Worm (Caenorhabditis elegans): ENCODE results near the gene dylt-3.

dylt-3 gene

DNA sequence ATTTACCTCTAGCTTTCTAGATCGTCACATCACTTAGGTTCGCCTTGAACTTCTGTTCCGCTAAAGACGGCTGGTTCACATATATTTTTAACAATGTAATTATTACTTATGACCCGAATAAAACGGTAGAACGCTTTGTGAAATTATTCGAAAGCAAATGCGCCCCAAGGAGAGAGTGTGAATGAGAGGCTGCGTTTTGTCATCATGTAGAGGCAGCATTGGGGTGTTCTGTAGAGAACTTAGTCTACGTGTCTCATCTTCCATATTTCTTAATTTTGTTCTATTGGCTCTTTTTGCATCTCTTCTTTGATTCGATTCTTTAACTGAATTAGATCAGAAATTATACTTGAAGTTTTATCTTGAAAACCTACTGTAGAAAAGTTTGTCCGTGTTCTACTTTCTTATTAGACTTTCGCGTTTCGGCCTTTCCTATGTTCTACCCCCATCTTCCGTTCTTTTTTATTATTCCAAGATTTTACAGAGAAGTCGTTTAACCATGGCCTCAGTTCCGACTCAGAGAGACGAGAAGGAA, 43.5 kb upstream of the dylt-3 start, which contains the start of gene cdc-48.2:
TSS of gene cdc-48.2 (plus strand) at position 482 of the 532 bp plus-strand sequence.
- TF ChIP-seq madf-6 (GFP tag; IDR thresholded peaks at IDR 0.05) (no peak), hmg-1.2 (GFP tag; IDR thresholded peaks at IDR 0.05) (0 out of 2 replicates have a peak, but pooled peaks have one; percentile 14), rcor-1 (GFP tag; IDR thresholded peaks at IDR 0.05) (0 out of 2 replicates have a peak, but pooled peaks have one; percentile 17), ceh-100 (GFP tag; IDR thresholded peaks at IDR 0.05) (0 out of 2 replicates have a peak, but pooled peaks have one; percentile 9), nhr-80 (tag; optimal IDR thresholded peaks at IDR 0.05) (peak; percentile 2), lin-40 (tag; optimal IDR thresholded peaks at IDR 0.05) (no peak), attf-5 (GFP tag; optimal IDR thresholded peaks at IDR 0.05) (peak; percentile 36), hsf-1 (GFP tag; IDR thresholded peaks at IDR 0.05) (no peak), cebp-1 (GFP tag; IDR thresholded peaks at IDR 0.05) (no peak), cebp-1 (tag; optimal IDR thresholded peaks at IDR 0.05) (peak; percentile 4)

DNA sequence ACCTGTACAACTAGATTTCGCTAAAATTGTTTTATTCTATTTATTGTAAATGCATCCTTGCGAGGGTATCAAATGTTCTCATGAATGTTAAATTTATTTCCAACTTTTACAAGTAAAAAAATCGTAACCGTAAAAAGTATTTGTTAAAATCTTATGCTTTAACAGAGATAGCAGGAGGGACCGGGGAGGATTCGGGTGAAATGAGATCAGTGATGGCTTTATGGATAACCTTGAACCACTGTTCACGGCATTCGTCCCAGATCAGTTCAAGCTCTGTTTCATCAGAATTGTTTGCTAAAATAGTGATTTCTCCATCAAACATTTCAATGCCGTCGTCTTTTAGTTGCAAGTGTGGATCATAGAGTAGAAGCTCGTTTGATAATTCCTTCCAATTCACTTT, 40.4 kb upstream of the dylt-3 start:
- no peak for TF ChIP-seq madf-8 (GFP tag; conservative IDR thresholded peaks at IDR 0.05)
- no peak for TF ChIP-seq nhr-80 (tag; optimal IDR thresholded peaks at IDR 0.05)
- no peak for TF ChIP-seq nhr-179 (tag; optimal IDR thresholded peaks at IDR 0.05)
- TF ChIP-seq F10E7.11 (tag; optimal IDR thresholded peaks at IDR 0.05): no peak
- TF ChIP-seq egl-44 (GFP tag; IDR thresholded peaks at IDR 0.05): no peak
- peak; percentile 11 for TF ChIP-seq nhr-27 (tag; optimal IDR thresholded peaks at IDR 0.05)
- TF ChIP-seq tlf-1 (GFP tag; optimal IDR thresholded peaks at IDR 0.05): no peak
- no peak for TF ChIP-seq lag-1 (GFP tag; IDR thresholded peaks at IDR 0.05)
- TF ChIP-seq snpc-1.1 (tag; optimal IDR thresholded peaks at IDR 0.05; ENCODE audit: insufficient read depth): no peak
- no peak for TF ChIP-seq C06A6.2 (GFP tag; conservative IDR thresholded peaks at IDR 0.05)
- TF ChIP-seq ztf-18 (tag; optimal IDR thresholded peaks at IDR 0.05): no peak
- peak; percentile 57; the same call in 1 of the 2 replicates for TF ChIP-seq nfyb-1 (GFP tag; IDR thresholded peaks at IDR 0.05)
- no peak for TF ChIP-seq snpc-1.3 (tag; optimal IDR thresholded peaks at IDR 0.05; ENCODE audit: insufficient read depth)
- no peak for TF ChIP-seq ZK185.1 (tag; optimal IDR thresholded peaks at IDR 0.05; ENCODE audit: poor library complexity, severe bottlenecking)
- TF ChIP-seq egrh-3 (GFP tag; IDR thresholded peaks at IDR 0.05): no peak
- no peak for TF ChIP-seq Y56A3A.18 (GFP tag; IDR thresholded peaks at IDR 0.05)
- TF ChIP-seq snpc-3.4 (tag; optimal IDR thresholded peaks at IDR 0.05): peak; percentile 19
- no peak for TF ChIP-seq ets-4 (GFP tag; optimal IDR thresholded peaks at IDR 0.05)
- no peak for TF ChIP-seq bed-1 (GFP tag; IDR thresholded peaks at IDR 0.05)
- no peak for TF ChIP-seq hmg-1.2 (GFP tag; IDR thresholded peaks at IDR 0.05)
- TF ChIP-seq aptf-3 (GFP tag; IDR thresholded peaks at IDR 0.05): no peak
- TF ChIP-seq F49E8.2 (tag; optimal IDR thresholded peaks at IDR 0.05; ENCODE audit: insufficient read depth): no peak
- no peak for TF ChIP-seq ztf-28 (GFP tag; IDR thresholded peaks at IDR 0.05)
- TF ChIP-seq dpl-1 (GFP tag; optimal IDR thresholded peaks at IDR 0.05): no peak
- no peak for TF ChIP-seq madf-10 (tag; optimal IDR thresholded peaks at IDR 0.05)
- no peak for TF ChIP-seq ceh-79 (tag; optimal IDR thresholded peaks at IDR 0.05)
- no peak for TF ChIP-seq K11D2.4 (GFP tag; IDR thresholded peaks at IDR 0.05)
- TF ChIP-seq cebp-2 (GFP tag; IDR thresholded peaks at IDR 0.05): no peak
- no peak for TF ChIP-seq Y53F4B.3 (GFP tag; IDR thresholded peaks at IDR 0.05)
- TF ChIP-seq ekl-4 (GFP tag; IDR thresholded peaks at IDR 0.05): 0 out of 2 replicates have a peak, but pooled peaks have one; percentile 29
- peak; percentile 15 for TF ChIP-seq tbp1 (GFP tag; optimal IDR thresholded peaks at IDR 0.05)
- no peak for TF ChIP-seq atf-7 (tag; optimal IDR thresholded peaks at IDR 0.05)
- no peak for TF ChIP-seq lsy-27 (tag; optimal IDR thresholded peaks at IDR 0.05; ENCODE audit: borderline replicate concordance, insufficient read depth)
- no peak for TF ChIP-seq B0035.1 (tag; optimal IDR thresholded peaks at IDR 0.05)
- no peak for TF ChIP-seq nhr-120 (GFP tag; IDR thresholded peaks at IDR 0.05)
- TF ChIP-seq xnd-1 (tag; optimal IDR thresholded peaks at IDR 0.05): no peak
- no peak for TF ChIP-seq fkh-3 (tag; optimal IDR thresholded peaks at IDR 0.05)
- TF ChIP-seq D2030.7 (GFP tag; IDR thresholded peaks at IDR 0.05): 0 out of 2 replicates have a peak, but pooled peaks have one; percentile 28

Measured in whole organism, young adult.